Worm (Caenorhabditis elegans): ENCODE measurements around the gene ZK896.4.

ce11 chrIV:12894996-12895395 is 11.9 kb upstream of the ZK896.4 start, which contains the start of gene K08D8.11:
- TF ChIP-seq pha-4 (GFP tag; IDR thresholded peaks at IDR 0.05) (no peak), pha-4 (tag; optimal IDR thresholded peaks at IDR 0.05) (no peak), nhr-76 (tag; optimal IDR thresholded peaks at IDR 0.05) (no peak)
